Worm (Caenorhabditis elegans) whole organism, L4/young adult: ENCODE measurements around the gene elof-1.
"Not testable (repeated sequence)": the region's sequence is repeated elsewhere in the genome, so short reads cannot be mapped to it uniquely, and the experiment has no call there.

ENCODE experiments used
- W03F9.2 ChIP-seq: fragments of 150-350 bp; optimal IDR thresholded peaks from 2 replicates; lab custom pipeline; 2014; ENCODE audit warnings: missing biosample characterization, missing genetic modification characterization
- dao-5 ChIP-seq: sonication (generic microtip); optimal IDR thresholded peaks from 2 replicates; lab custom pipeline; 2016; ENCODE audit warnings: missing genotype, missing genetic modification characterization, moderate library complexity, missing compliant biosample characterization
- him-1 ChIP-seq: sonication (generic microtip); optimal IDR thresholded peaks from 2 replicates; lab custom pipeline; 2016; ENCODE audit warnings: missing genotype, missing genetic modification reagents, missing genetic modification characterization, missing compliant biosample characterization

elof-1 gene

DNA sequence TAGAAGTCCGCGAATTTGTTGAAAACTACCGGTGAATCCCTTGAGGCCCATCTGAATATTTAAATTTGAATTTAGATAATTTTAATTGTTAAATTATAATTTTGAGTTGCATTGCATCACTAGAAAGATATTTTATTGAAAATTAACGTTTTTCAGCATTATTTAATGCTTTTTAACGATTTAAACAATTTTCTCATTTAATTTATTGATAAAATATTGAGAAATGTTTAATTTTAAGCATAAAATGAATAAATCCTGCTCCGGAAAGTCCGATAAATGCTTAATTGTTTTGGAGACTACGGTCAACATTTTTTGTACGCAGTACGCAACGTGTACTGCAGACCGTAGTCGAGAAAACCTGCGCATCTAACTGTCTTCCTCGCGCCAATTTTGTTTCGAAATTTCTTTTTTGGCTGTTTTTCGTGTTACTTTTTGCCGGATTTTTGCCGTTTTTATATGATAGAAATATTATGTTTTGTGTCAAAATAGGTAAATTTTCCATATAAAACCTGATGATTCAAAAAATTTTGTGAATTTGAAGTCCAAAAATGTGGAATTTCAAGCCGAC, at the start of gene elof-1, which contains the start of the genes Y54G11A.17 and lin-7:
Gene elof-1, plus strand, starts transcription at position 383 of the 568 bp plus-strand sequence.
Gene Y54G11A.17, minus strand, starts transcription at position 51 of the 568 bp plus-strand sequence.
Gene lin-7, minus strand, starts transcription at position 51 of the 568 bp plus-strand sequence.
- no peak for TF ChIP-seq dao-5 (tag; lab: Kevin White, UChicago)
- TF ChIP-seq W03F9.2, result peak; percentile 96

- TF ChIP-seq W03F9.2; dao-5 (tag; lab: Kevin White, UChicago); him-1: not testable (repeated sequence)
These were observed 47.6 kb upstream of the elof-1 start, which contains the start of gene ctl-2 for ce11 chrII:14301927-14302326. Gene ctl-2 (minus strand): TSS chrII:14302027.

- TF ChIP-seq dao-5 (tag; lab: Kevin White, UChicago); W03F9.2; him-1: not testable (repeated sequence)
These were observed 43.4 kb upstream of the elof-1 start, which contains the start of gene ctl-1 for ce11 chrII:14306160-14306559. Gene ctl-1 (minus strand): TSS chrII:14306260.

- TF ChIP-seq W03F9.2, result no peak
- no peak for TF ChIP-seq him-1
- TF ChIP-seq dao-5 (tag; lab: Kevin White, UChicago), result no peak
These were observed 38.7 kb upstream of the elof-1 start, which contains the start of gene ctl-3 for ce11 chrII:14310729-14311388. Gene ctl-3 (minus strand): TSS chrII:14310779.

- TF ChIP-seq dao-5 (tag; lab: Kevin White, UChicago), result no peak
- TF ChIP-seq him-1, result no peak
- TF ChIP-seq W03F9.2, result no peak
These were observed 38.0 kb upstream of the elof-1 start for ce11 chrII:14311537-14311936.

ce11 chrII:14312182-14312581, 37.4 kb upstream of the elof-1 start:
- no peak for TF ChIP-seq dao-5 (tag; lab: Kevin White, UChicago)
- no peak for TF ChIP-seq W03F9.2

ce11 chrII:14318027-14318426, 31.5 kb upstream of the elof-1 start, which contains the start of gene Y54G11A.14:
Gene Y54G11A.14 (plus strand): TSS chrII:14318158.
- no peak for TF ChIP-seq him-1
- TF ChIP-seq dao-5 (tag; lab: Kevin White, UChicago), result no peak
- no peak for TF ChIP-seq W03F9.2

DNA sequence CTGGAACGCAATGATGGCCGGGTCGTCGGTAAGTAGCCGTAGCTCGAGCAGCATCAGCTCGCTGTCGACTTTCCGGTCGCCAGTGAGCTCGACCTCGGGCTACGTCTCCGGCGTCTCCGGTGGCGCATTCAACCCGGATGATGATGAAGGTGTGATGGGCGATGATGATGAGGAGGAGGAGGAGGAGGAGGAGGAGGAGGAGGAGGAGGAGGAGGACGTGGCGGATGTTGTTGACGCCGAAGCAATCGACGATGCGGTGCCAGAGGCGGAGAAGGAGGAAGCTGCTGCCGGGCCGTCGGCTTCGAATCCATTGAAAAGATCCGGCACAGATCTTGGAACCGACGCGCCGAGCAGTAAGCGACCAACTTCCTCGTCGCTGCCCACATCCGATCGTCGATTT, 30.3 kb upstream of the elof-1 start:
- TF ChIP-seq dao-5 (tag; lab: Kevin White, UChicago) (no peak), W03F9.2 (no peak), him-1 (no peak)

DNA sequence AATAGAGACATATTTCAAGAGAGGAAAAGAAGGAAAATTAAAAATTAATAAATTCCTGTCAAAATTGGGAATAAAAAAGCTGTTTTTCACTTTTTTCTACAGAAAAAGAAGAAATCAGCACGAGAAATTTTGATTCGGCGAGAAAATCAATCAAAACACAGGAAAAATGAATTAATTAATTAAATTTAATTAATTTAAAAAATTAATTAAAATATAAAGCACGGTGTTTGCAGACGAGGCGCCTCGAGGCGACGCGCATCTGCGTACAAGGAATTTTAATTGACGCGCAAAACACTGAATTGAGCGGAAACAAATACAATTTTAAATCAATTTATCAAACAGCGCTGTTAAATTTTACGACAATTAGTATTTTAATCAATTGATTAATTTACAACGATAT, 28.3 kb upstream of the elof-1 start:
- TF ChIP-seq him-1 (no peak), dao-5 (tag; lab: Kevin White, UChicago) (no peak), W03F9.2 (no peak)

ce11 chrII:14344166-14344565, 5.4 kb upstream of the elof-1 start, which contains the start of gene ddl-3:
Gene ddl-3 (minus strand): TSS chrII:14344454.
- TF ChIP-seq W03F9.2; dao-5 (tag; lab: Kevin White, UChicago); him-1: not testable (repeated sequence)

DNA sequence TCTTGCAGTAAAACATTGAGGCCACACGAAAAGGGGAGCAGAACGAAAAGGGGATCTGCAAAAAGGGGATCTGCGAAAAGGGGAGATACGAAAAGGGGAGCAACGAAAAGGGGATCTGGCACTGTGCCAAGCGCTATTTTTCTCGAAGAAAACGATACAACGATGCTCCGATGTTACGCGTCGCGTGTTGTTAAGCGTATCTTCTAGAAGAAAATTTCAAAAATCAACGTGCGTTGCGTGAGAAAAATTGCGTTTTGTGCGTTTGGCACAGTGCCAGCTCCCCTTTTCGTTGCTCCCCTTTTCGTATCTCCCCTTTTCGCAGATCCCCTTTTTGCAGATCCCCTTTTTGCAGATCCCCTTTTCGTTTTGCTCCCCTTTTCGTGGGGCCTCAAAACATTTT, 3.3 kb upstream of the elof-1 start, which contains the start of gene Y54G11A.9:
Gene Y54G11A.9, minus strand, starts transcription at position 196 of the 400 bp plus-strand sequence.
- not testable (repeated sequence) for TF ChIP-seq W03F9.2; dao-5 (tag; lab: Kevin White, UChicago); him-1

DNA sequence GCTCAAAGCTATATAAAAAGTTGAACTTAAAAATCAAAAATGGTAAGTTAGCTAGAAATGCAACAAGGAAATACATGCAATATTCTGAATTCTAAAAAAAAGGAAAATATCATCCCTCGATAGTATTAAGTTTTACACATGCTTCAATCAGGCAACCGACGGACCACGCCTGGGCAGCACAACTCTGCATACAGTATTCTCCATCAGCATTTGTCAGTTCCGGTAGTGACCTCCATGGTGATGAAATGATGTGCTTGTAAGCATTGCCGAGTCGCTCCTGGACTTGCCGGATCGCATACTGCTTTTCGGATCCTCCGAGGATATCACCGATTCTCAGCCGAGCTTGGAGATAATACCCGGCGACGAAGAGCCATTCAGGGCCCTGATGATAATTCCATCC, 1.2 kb downstream of the elof-1 start:
- peak; percentile 21 for TF ChIP-seq dao-5 (tag; lab: Kevin White, UChicago)
- no peak for TF ChIP-seq W03F9.2
- no peak for TF ChIP-seq him-1

- TF ChIP-seq W03F9.2, result no peak
- TF ChIP-seq dao-5 (tag; lab: Kevin White, UChicago), result no peak
- TF ChIP-seq him-1, result no peak
These were observed 1.8 kb downstream of the elof-1 start for ce11 chrII:14351352-14351751.

- TF ChIP-seq dao-5 (tag; lab: Kevin White, UChicago), result no peak
- peak; percentile 77 for TF ChIP-seq W03F9.2
These were observed 8.4 kb downstream of the elof-1 start, which contains the start of the genes agl-1 and pfs-2 for ce11 chrII:14357936-14358416. Gene agl-1 (minus strand): TSS chrII:14358113. Gene pfs-2 (plus strand): TSS chrII:14358366.
